Worm (Caenorhabditis elegans) whole organism, L3 larva: ENCODE measurements around the gene metl-5.

Source experiments
- ceh-16 ChIP-seq: sonication (generic microtip); optimal IDR thresholded peaks from 2 replicates; lab custom pipeline; 2017; ENCODE audit warnings: missing biosample characterization, missing genetic modification characterization
- nhr-12 ChIP-seq: fragments of 150-350 bp; optimal IDR thresholded peaks from 2 replicates; lab custom pipeline; 2014; ENCODE audit warnings: missing biosample characterization, missing genetic modification characterization
- unc-62 ChIP-seq: fragments of 150-350 bp; sonication (generic microtip); optimal IDR thresholded peaks from 4 replicates; lab custom pipeline; 2014; ENCODE audit warnings: missing biosample characterization, missing genetic modification reagents, missing genetic modification characterization
- zag-1 ChIP-seq: fragments of 150-350 bp; optimal IDR thresholded peaks from 2 replicates; lab custom pipeline; 2014; ENCODE audit warnings: missing biosample characterization, missing genetic modification characterization

- no peak for TF ChIP-seq zag-1 (tag; lab: Kevin White, UChicago)
- TF ChIP-seq ceh-16 (tag; lab: Kevin White, UChicago), result no peak
- TF ChIP-seq unc-62 (GFP tag; lab: Kevin White, UChicago), result no peak
- no peak for TF ChIP-seq nhr-12
Observed at ce11 chrIII:4796536-4796935, 6.3 kb upstream of the metl-5 start, which contains the start of gene tag-325.
